Fruit fly (Drosophila melanogaster) S2 (cell line): ENCODE results near the gene Cht7.

ENCODE experiments used
- CG8478 ChIP-seq: fragments of >200 bp; optimal IDR thresholded peaks from 2 replicates; lab custom pipeline; 2018
- CTCF ChIP-seq, 2 experiments: fragments of >200 bp; optimal IDR thresholded peaks; 2 replicates each; lab custom pipeline; 2018

DNA sequence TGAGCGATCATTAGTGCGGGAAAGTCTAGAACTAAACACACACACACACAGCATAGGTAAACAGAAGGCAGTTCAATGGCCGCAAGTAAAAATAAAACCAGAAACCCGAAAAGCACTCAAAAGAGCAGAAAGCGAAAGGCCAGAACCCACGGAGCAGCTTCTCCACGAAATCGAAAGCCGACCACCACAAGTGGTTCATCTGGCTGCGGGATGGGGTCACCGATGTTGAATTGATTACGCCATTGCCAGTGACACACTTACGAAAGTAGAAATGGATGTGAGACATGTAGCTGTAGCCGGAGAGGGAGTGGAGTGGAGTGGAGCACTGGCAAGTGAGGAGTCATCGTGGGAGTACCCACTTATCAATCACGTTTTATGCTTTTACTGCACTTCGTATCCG lies 34.7 kb upstream of the Cht7 start:
- TF ChIP-seq CTCF (optimal IDR thresholded peaks at IDR 0.05; lab: Kevin White, UChicago) (no peak), CG8478 (no peak)
